Fruit fly (Drosophila melanogaster): ENCODE measurements around the gene Mhc.
A peak's percentile ranks its signal among the peaks of the same experiment; 100 is the strongest.

Gene Mhc

dm6 chr2L:16743055-16743805 lies 23.1 kb upstream of the Mhc start, which contains the start of the genes LSm7 and BuGZ (continued):
- no peak for TF ChIP-seq CG13123 (GFP tag; optimal IDR thresholded peaks at IDR 0.05)
- no peak for TF ChIP-seq CG1603 (tag; optimal IDR thresholded peaks at IDR 0.05)
- no peak for TF ChIP-seq danr (GFP tag; IDR thresholded peaks at IDR 0.05)
- TF ChIP-seq pros (GFP tag; optimal IDR thresholded peaks at IDR 0.05), result no peak
- TF ChIP-seq chn (GFP tag; optimal IDR thresholded peaks at IDR 0.05), result peak; percentile 10
- TF ChIP-seq Gsc (GFP tag; IDR thresholded peaks at IDR 0.05), result no peak
- TF ChIP-seq E2f2 (GFP tag; IDR thresholded peaks at IDR 0.05), result peak; percentile 62
- TF ChIP-seq Usf (GFP tag; optimal IDR thresholded peaks at IDR 0.05), result no peak
- no peak for TF ChIP-seq fd64A (GFP tag; optimal IDR thresholded peaks at IDR 0.05)
- no peak for TF ChIP-seq NfI (GFP tag; optimal IDR thresholded peaks at IDR 0.05)
- no peak for TF ChIP-seq schlank (tag; optimal IDR thresholded peaks at IDR 0.05)
- TF ChIP-seq CG10147 (GFP tag; optimal IDR thresholded peaks at IDR 0.05), result no peak
- no peak for TF ChIP-seq CG3726 (GFP tag; IDR thresholded peaks at IDR 0.05)
- TF ChIP-seq CG1024 (GFP tag; IDR thresholded peaks at IDR 0.05), result no peak
- no peak for TF ChIP-seq CG18011 (GFP tag; optimal IDR thresholded peaks at IDR 0.05)
- TF ChIP-seq H15 (GFP tag; IDR thresholded peaks at IDR 0.05), result 0 out of 3 replicates have a peak, but pooled peaks have one; percentile 12
- no peak for TF ChIP-seq tio (GFP tag; optimal IDR thresholded peaks at IDR 0.05)
- no peak for TF ChIP-seq otp (GFP tag; IDR thresholded peaks at IDR 0.05)
- TF ChIP-seq sens-2 (GFP tag; IDR thresholded peaks at IDR 0.05), result no peak
- peak; percentile 37; the same call in 1 of the 3 replicates for TF ChIP-seq Opbp (GFP tag; IDR thresholded peaks at IDR 0.05; ENCODE audit: partially characterized antibody)
- no peak for TF ChIP-seq tgo (GFP tag; IDR thresholded peaks at IDR 0.05)
- TF ChIP-seq sima (GFP tag; optimal IDR thresholded peaks at IDR 0.05), result no peak
- TF ChIP-seq jing (GFP tag; optimal IDR thresholded peaks at IDR 0.05), result no peak
- TF ChIP-seq CG3065 (GFP tag; optimal IDR thresholded peaks at IDR 0.05), result no peak
- TF ChIP-seq nmo (GFP tag; optimal IDR thresholded peaks at IDR 0.05), result peak; percentile 70
- TF ChIP-seq Fer1 (GFP tag; optimal IDR thresholded peaks at IDR 0.05), result peak; percentile 21
- no peak for TF ChIP-seq CG10209 (GFP tag; optimal IDR thresholded peaks at IDR 0.05)
- TF ChIP-seq her (GFP tag; optimal IDR thresholded peaks at IDR 0.05), result no peak
- TF ChIP-seq z (GFP tag; IDR thresholded peaks at IDR 0.05), result no peak
- TF ChIP-seq CG7271 (tag; optimal IDR thresholded peaks at IDR 0.05), result no peak
- TF ChIP-seq rib (GFP tag; IDR thresholded peaks at IDR 0.05), result no peak
- peak; percentile 31 for TF ChIP-seq Ets97D (GFP tag; optimal IDR thresholded peaks at IDR 0.05)
- no peak for TF ChIP-seq bbx (GFP tag; IDR thresholded peaks at IDR 0.05; ENCODE audit: partially characterized antibody)
- TF ChIP-seq dmrt99B (tag; optimal IDR thresholded peaks at IDR 0.05), result no peak
- TF ChIP-seq tx (GFP tag; optimal IDR thresholded peaks at IDR 0.05), result no peak
- no peak for TF ChIP-seq CG10274 (GFP tag; optimal IDR thresholded peaks at IDR 0.05)
- no peak for TF ChIP-seq Kr (GFP tag; optimal IDR thresholded peaks at IDR 0.05)
- TF ChIP-seq yki (optimal IDR thresholded peaks at IDR 0.05), result no peak
- TF ChIP-seq zfh2 (GFP tag; optimal IDR thresholded peaks at IDR 0.05), result no peak
- TF ChIP-seq Dip2 (GFP tag; IDR thresholded peaks at IDR 0.05), result no peak
- no peak; the same call in 2 of the 3 replicates for TF ChIP-seq Dbx (GFP tag; IDR thresholded peaks at IDR 0.05)
- TF ChIP-seq esg (GFP tag; conservative IDR thresholded peaks at IDR 0.05), result no peak
- TF ChIP-seq Taf1 (GFP tag; IDR thresholded peaks at IDR 0.05), result no peak
- no peak for TF ChIP-seq CG3838 (GFP tag; optimal IDR thresholded peaks at IDR 0.05)
- no peak for TF ChIP-seq tna (GFP tag; IDR thresholded peaks at IDR 0.05; ENCODE audit: partially characterized antibody)
- TF ChIP-seq fru (optimal IDR thresholded peaks at IDR 0.05), result no peak
- TF ChIP-seq gt (GFP tag; IDR thresholded peaks at IDR 0.05), result no peak
- no peak for TF ChIP-seq wdn (GFP tag; IDR thresholded peaks at IDR 0.05)
- TF ChIP-seq Fer2 (tag; optimal IDR thresholded peaks at IDR 0.05), result no peak
- no peak for TF ChIP-seq HLH3B (GFP tag; IDR thresholded peaks at IDR 0.05)
- no peak for TF ChIP-seq CG4282 (GFP tag; optimal IDR thresholded peaks at IDR 0.05)
- peak; percentile 60 for TF ChIP-seq CG17829 (tag; optimal IDR thresholded peaks at IDR 0.05)

Measured in whole organism, embryonic.